Worm (Caenorhabditis elegans) whole organism, mixed stage, embryonic: ENCODE results near the gene sedl-1.

Experiments used
- bed-3 ChIP-seq: fragments of 200-800 bp; sonication (Bioruptor generic); optimal IDR thresholded peaks from 3 replicates; lab custom pipeline; 2018; ENCODE audit warnings: mild to moderate bottlenecking, missing genetic modification characterization, moderate library complexity, missing compliant biosample characterization
- blmp-1 ChIP-seq: fragments of 150-350 bp; optimal IDR thresholded peaks from 2 replicates; lab custom pipeline; 2014; ENCODE audit warnings: missing biosample characterization, missing genetic modification characterization
- ceh-39 ChIP-seq: fragments of 150-350 bp; optimal IDR thresholded peaks from 2 replicates; lab custom pipeline; 2014; ENCODE audit warnings: missing biosample characterization, missing genetic modification characterization
- ceh-43 ChIP-seq: fragments of 200-800 bp; sonication (Bioruptor generic); optimal IDR thresholded peaks from 2 replicates; lab custom pipeline; 2018; ENCODE audit warnings: mild to moderate bottlenecking, missing genetic modification characterization, moderate library complexity, missing compliant biosample characterization
- ceh-83 ChIP-seq: fragments of 200-800 bp; sonication (Bioruptor generic); optimal IDR thresholded peaks from 2 replicates; lab custom pipeline; 2018; ENCODE audit warnings: mild to moderate bottlenecking, missing genetic modification characterization, missing compliant biosample characterization
- ces-1 ChIP-seq: fragments of 150-350 bp; optimal IDR thresholded peaks from 2 replicates; lab custom pipeline; 2014; ENCODE audit warnings: missing biosample characterization, missing genetic modification reagents, missing genetic modification characterization
- cnd-1 ChIP-seq: fragments of 200-800 bp; sonication (Bioruptor generic); optimal IDR thresholded peaks from 2 replicates; lab custom pipeline; 2018; ENCODE audit warnings: mild to moderate bottlenecking, missing genetic modification characterization, missing compliant biosample characterization
- elt-1 ChIP-seq: sonication (generic microtip); optimal IDR thresholded peaks from 2 replicates; lab custom pipeline; 2017; ENCODE audit warnings: missing genetic modification characterization, mild to moderate bottlenecking, missing compliant biosample characterization, antibody characterized with exemption, moderate library complexity, borderline replicate concordance; ENCODE audit not compliant: insufficient read depth
- elt-3 ChIP-seq: fragments of 150-350 bp; optimal IDR thresholded peaks from 2 replicates; lab custom pipeline; 2014; ENCODE audit warnings: missing biosample characterization, missing genetic modification characterization
- flh-1 ChIP-seq: fragments of 200-800 bp; sonication (Bioruptor generic); optimal IDR thresholded peaks from 2 replicates; lab custom pipeline; 2018; ENCODE audit warnings: mild to moderate bottlenecking, missing genetic modification characterization, moderate library complexity, missing compliant biosample characterization
- ham-2 ChIP-seq: fragments of 200-800 bp; sonication (Bioruptor generic); optimal IDR thresholded peaks from 2 replicates; lab custom pipeline; 2018; ENCODE audit warnings: mild to moderate bottlenecking, missing genetic modification characterization, missing compliant biosample characterization
- hlh-1 ChIP-seq: fragments of 150-350 bp; optimal IDR thresholded peaks from 2 replicates; lab custom pipeline; 2014; ENCODE audit warnings: missing biosample characterization, missing genetic modification reagents, missing genetic modification characterization
- lin-13 ChIP-seq: fragments of 150-350 bp; optimal IDR thresholded peaks from 2 replicates; lab custom pipeline; 2014; ENCODE audit warnings: missing biosample characterization, missing genetic modification characterization
- lin-32 ChIP-seq: fragments of 200-800 bp; sonication (Bioruptor generic); optimal IDR thresholded peaks from 2 replicates; lab custom pipeline; 2018; ENCODE audit warnings: mild to moderate bottlenecking, missing genetic modification characterization, missing compliant biosample characterization
- lsy-2 ChIP-seq: fragments of 150-350 bp; optimal IDR thresholded peaks from 2 replicates; lab custom pipeline; 2014; ENCODE audit warnings: missing biosample characterization, missing genetic modification characterization
- mab-5 ChIP-seq: fragments of 150-350 bp; optimal IDR thresholded peaks from 2 replicates; lab custom pipeline; 2014; ENCODE audit warnings: missing biosample characterization, missing genetic modification characterization
- mep-1 ChIP-seq: fragments of 150-350 bp; optimal IDR thresholded peaks from 2 replicates; lab custom pipeline; 2017; ENCODE audit warnings: missing biosample characterization, missing genetic modification reagents, missing genetic modification characterization, inconsistent platforms
- nhr-12 ChIP-seq: fragments of 150-350 bp; optimal IDR thresholded peaks from 2 replicates; lab custom pipeline; 2014; ENCODE audit warnings: missing biosample characterization, missing genetic modification characterization
- nhr-2 ChIP-seq: fragments of 150-350 bp; optimal IDR thresholded peaks from 2 replicates; lab custom pipeline; 2014; ENCODE audit warnings: missing biosample characterization, missing genetic modification characterization
- nhr-237 ChIP-seq: fragments of 150-350 bp; optimal IDR thresholded peaks from 2 replicates; lab custom pipeline; 2014; ENCODE audit warnings: missing biosample characterization, missing genetic modification characterization
- nhr-28 ChIP-seq: fragments of 150-350 bp; optimal IDR thresholded peaks from 2 replicates; lab custom pipeline; 2014; ENCODE audit warnings: missing biosample characterization, missing genetic modification characterization
- nhr-76 ChIP-seq: sonication (generic microtip); optimal IDR thresholded peaks from 2 replicates; lab custom pipeline; 2017; ENCODE audit warnings: missing biosample characterization, missing genetic modification characterization
- pha-4 ChIP-seq: fragments of 150-350 bp; optimal IDR thresholded peaks from 2 replicates; lab custom pipeline; 2018; ENCODE audit warnings: missing biosample characterization, missing genetic modification reagents, missing genetic modification characterization
- sem-2 ChIP-seq: fragments of 200-800 bp; sonication (Bioruptor generic); optimal IDR thresholded peaks from 2 replicates; lab custom pipeline; 2018; ENCODE audit warnings: mild to moderate bottlenecking, missing genetic modification characterization, missing compliant biosample characterization
- snpc-4 ChIP-seq: fragments of 150-350 bp; optimal IDR thresholded peaks from 2 replicates; lab custom pipeline; 2014; ENCODE audit warnings: missing biosample characterization, missing genetic modification characterization
- sptf-1 ChIP-seq: sonication (generic microtip); optimal IDR thresholded peaks from 2 replicates; lab custom pipeline; 2017; ENCODE audit warnings: mild to moderate bottlenecking, missing genetic modification characterization, moderate library complexity, missing compliant biosample characterization
- unc-120 ChIP-seq: sonication (generic microtip); optimal IDR thresholded peaks from 2 replicates; lab custom pipeline; 2017; ENCODE audit warnings: missing genetic modification characterization, missing compliant biosample characterization; ENCODE audit not compliant: poor library complexity, severe bottlenecking
- unc-39 ChIP-seq: fragments of 150-350 bp; optimal IDR thresholded peaks from 2 replicates; lab custom pipeline; 2014; ENCODE audit warnings: missing biosample characterization, missing genetic modification characterization
- unc-62 ChIP-seq: fragments of 150-350 bp; optimal IDR thresholded peaks from 2 replicates; lab custom pipeline; 2014; ENCODE audit warnings: missing biosample characterization, missing genetic modification reagents, missing genetic modification characterization
- ztf-11 ChIP-seq: fragments of 150-350 bp; optimal IDR thresholded peaks from 2 replicates; lab custom pipeline; 2014; ENCODE audit warnings: missing biosample characterization, missing genetic modification characterization

sedl-1 gene

DNA sequence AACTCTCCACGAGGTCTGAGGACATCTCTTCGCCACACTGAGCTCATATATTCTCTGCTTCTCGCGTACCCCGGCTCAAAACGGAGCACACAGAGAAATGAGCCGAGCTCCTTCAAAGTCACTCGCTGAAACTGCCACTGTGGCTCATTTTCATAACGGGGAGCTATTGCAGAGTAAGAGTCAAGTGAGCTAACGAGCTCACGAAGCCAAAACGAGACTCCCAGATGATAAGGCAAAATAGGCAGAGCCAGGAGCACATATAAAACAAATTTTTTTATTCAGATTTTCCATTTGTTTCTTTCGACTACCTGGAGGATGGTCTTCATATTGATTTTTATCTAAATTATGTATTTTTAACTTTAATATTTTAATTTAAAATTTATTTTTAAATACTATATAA lies 15.6 kb downstream of the sedl-1 start, which contains the start of gene F19G12.3:
Gene F19G12.3 (plus strand): TSS at position 301 of the 400 bp plus-strand sequence.
- TF ChIP-seq mab-5 (tag; lab: Kevin White, UChicago) (no peak), cnd-1 (tag; lab: Kevin White, UChicago) (no peak), nhr-12 (tag; lab: Kevin White, UChicago) (no peak), ceh-43 (GFP tag; lab: Kevin White, UChicago) (no peak)
- TF ChIP-seq, all 35 proteins: peak for 0

DNA sequence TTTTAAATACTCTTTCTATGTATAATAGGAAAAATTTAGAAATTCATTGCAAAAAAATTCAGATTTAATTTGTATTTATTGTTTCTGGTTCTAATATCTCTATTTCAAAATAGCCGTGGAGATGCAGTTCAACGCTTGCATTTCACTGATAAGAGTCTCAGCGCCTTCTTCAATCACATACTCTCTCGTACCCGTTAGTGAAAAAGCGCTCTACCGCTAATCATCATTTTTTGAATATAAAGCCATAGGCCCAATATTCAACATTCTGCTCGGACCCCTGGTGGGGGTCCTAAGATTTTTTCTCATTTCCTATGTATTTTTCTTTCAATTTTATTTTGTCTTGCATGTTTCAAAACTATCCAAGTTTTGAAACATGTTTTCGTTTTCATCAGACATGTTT lies 19.5 kb downstream of the sedl-1 start:
- TF ChIP-seq unc-39 (tag; lab: Kevin White, UChicago) (no peak), nhr-12 (tag; lab: Kevin White, UChicago) (no peak), nhr-237 (tag; lab: Kevin White, UChicago) (no peak), elt-1 (tag; lab: Kevin White, UChicago) (no peak), pha-4 (tag; lab: Kevin White, UChicago) (no peak), ceh-43 (GFP tag; lab: Kevin White, UChicago) (no peak), mep-1 (tag; lab: Kevin White, UChicago) (no peak), ceh-83 (no peak), nhr-76 (tag; lab: Kevin White, UChicago) (no peak), nhr-2 (tag; lab: Kevin White, UChicago) (no peak), lin-32 (GFP tag; lab: Kevin White, UChicago) (no peak), ztf-11 (tag; lab: Kevin White, UChicago) (no peak), cnd-1 (tag; lab: Kevin White, UChicago) (no peak)

DNA sequence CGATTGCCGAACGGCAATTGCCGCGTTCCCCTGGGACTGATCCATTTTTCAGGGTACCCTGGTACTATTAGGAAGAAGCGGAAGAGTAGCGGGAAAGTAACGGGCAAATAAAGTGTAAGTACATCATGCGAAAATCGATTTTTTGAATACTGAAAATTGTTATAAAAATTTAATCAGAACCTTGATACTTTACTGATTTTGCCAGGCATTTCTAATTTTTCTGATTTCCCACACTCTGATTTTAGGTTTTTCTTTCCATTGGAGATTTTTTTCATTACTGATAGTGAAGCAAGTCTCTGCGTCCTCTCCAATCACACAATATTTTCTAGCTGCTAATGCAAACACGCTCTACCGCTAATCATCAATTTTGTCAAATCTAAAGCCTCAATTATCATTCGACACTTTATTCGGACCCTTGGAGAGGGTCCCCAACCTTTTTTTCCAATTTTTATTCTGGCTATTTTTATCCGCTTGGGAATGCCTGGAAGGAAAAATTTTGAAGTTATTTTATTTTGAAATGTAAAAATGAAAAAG lies 20.8 kb downstream of the sedl-1 start, which contains the start of gene F19G12.9:
Gene F19G12.9 (plus strand): TSS at position 51 of the 534 bp plus-strand sequence.
- TF ChIP-seq ceh-43 (GFP tag; lab: Kevin White, UChicago) (no peak), ces-1 (GFP tag; lab: Kevin White, UChicago) (no peak), sptf-1 (tag; lab: Kevin White, UChicago) (no peak), unc-120 (tag; lab: Kevin White, UChicago) (no peak), mab-5 (tag; lab: Kevin White, UChicago) (no peak), cnd-1 (tag; lab: Kevin White, UChicago) (no peak), ceh-39 (no peak), elt-3 (tag; lab: Kevin White, UChicago) (no peak), unc-62 (GFP tag; lab: Kevin White, UChicago) (no peak), nhr-237 (tag; lab: Kevin White, UChicago) (no peak), nhr-12 (tag; lab: Kevin White, UChicago) (no peak), ham-2 (GFP tag; lab: Kevin White, UChicago) (no peak), lin-13 (tag; lab: Kevin White, UChicago) (no peak), hlh-1 (tag; lab: Kevin White, UChicago) (no peak), flh-1 (GFP tag; lab: Kevin White, UChicago) (no peak), blmp-1 (no peak)

DNA sequence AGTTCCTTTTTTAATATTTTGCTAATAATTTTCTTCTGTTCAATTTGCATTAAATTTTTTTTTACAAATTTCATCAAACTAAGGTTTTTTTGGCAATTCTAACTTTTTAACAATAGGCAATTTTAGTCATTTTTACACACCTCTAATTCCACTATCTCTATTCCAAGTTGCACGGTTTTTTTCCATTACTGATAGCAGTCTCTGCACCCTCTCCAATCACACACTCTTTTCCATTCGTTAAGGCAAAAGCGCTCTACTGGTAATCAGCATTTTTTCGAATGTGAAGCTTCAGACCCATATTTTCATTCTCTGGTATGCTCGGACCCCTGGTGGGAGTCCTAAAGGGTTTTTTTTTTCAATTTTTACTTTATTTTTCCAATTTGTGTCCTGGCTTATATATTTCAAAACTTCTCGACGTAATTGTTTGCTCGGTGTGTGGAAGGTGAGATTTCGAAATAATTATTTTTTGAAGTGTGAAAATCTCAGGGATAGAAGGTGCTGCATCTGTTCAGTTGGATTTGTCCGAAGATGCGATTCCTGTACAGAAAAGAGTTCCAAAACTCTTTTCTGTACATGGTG lies 23.2 kb downstream of the sedl-1 start, which contains the start of the genes F19G12.4 and F19G12.8:
Gene F19G12.4 (plus strand): TSS at position 529 of the 579 bp plus-strand sequence.
Gene F19G12.8 (plus strand): TSS at position 545 of the 579 bp plus-strand sequence.
- no peak for TF ChIP-seq sem-2
- no peak for TF ChIP-seq ztf-11 (tag; lab: Kevin White, UChicago)
- TF ChIP-seq nhr-12 (tag; lab: Kevin White, UChicago) = no peak

DNA sequence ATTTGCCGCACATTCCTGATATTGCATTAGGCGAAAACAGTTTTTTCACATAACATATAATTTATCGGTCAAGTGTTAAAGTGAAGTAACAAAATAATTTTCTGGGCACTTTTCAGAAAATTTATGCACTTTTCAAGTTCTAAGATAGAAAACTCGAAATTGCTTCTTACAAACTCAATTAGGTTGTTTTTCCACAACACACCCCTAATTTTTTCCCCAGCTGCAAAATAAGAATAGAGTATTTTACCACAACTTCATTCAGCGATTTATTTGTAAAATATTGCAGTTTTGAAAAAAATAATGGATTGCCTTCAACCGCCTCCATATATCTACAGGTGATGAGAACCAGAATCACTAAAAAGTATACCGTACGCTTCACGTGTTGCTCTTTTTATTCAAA lies 27.2 kb downstream of the sedl-1 start, which contains the start of gene srh-19:
Gene srh-19 (plus strand): TSS at position 301 of the 400 bp plus-strand sequence.
- no peak for TF ChIP-seq mab-5 (tag; lab: Kevin White, UChicago)
- no peak for TF ChIP-seq nhr-2 (tag; lab: Kevin White, UChicago)
- TF ChIP-seq unc-39 (tag; lab: Kevin White, UChicago) = no peak
- TF ChIP-seq lsy-2 (tag; lab: Kevin White, UChicago) = no peak
- no peak for TF ChIP-seq snpc-4
- TF ChIP-seq ham-2 (GFP tag; lab: Kevin White, UChicago) = no peak
- TF ChIP-seq unc-62 (GFP tag; lab: Kevin White, UChicago) = no peak
- no peak for TF ChIP-seq unc-120 (tag; lab: Kevin White, UChicago)
- no peak for TF ChIP-seq nhr-237 (tag; lab: Kevin White, UChicago)
- no peak for TF ChIP-seq lin-32 (GFP tag; lab: Kevin White, UChicago)
- no peak for TF ChIP-seq nhr-12 (tag; lab: Kevin White, UChicago)
- no peak for TF ChIP-seq bed-3 (GFP tag; lab: Kevin White, UChicago)
- no peak for TF ChIP-seq nhr-28 (tag; lab: Kevin White, UChicago)
- TF ChIP-seq, all 35 proteins: peak for 0
